Worm (Caenorhabditis elegans) whole organism, late embryonic: ENCODE measurements around the gene Y45G5AM.9.
"Not testable (repeated sequence)": the region's sequence is repeated elsewhere in the genome, so short reads cannot be mapped to it uniquely, and the experiment has no call there.

ENCODE experiments used
- K09A11.1 ChIP-seq: sonication (generic microtip); optimal IDR thresholded peaks from 2 replicates; lab custom pipeline; 2017; ENCODE audit warnings: antibody characterized with exemption, mild to moderate bottlenecking, missing genetic modification characterization, missing compliant biosample characterization; ENCODE audit not compliant: insufficient read depth
- Y22D7AL.16 ChIP-seq: sonication (generic microtip); optimal IDR thresholded peaks from 2 replicates; lab custom pipeline; 2016; ENCODE audit warnings: missing genetic modification characterization, missing compliant biosample characterization
- ahr-1 ChIP-seq: sonication (generic microtip); optimal IDR thresholded peaks from 2 replicates; lab custom pipeline; 2016; ENCODE audit warnings: missing genetic modification characterization, missing compliant biosample characterization
- ama-1 ChIP-seq: fragments of 150-350 bp; optimal IDR thresholded peaks from 2 replicates; lab custom pipeline; 2014
- ceh-18 ChIP-seq: sonication (generic microtip); optimal IDR thresholded peaks from 2 replicates; lab custom pipeline; 2016; ENCODE audit warnings: missing genetic modification characterization, missing compliant biosample characterization
- ceh-19 ChIP-seq: fragments of 200-800 bp; sonication (Bioruptor generic); optimal IDR thresholded peaks from 2 replicates; lab custom pipeline; 2018; ENCODE audit warnings: mild to moderate bottlenecking, missing genetic modification characterization, missing compliant biosample characterization
- ceh-34 ChIP-seq: sonication (generic microtip); optimal IDR thresholded peaks from 2 replicates; lab custom pipeline; 2016; ENCODE audit warnings: mild to moderate bottlenecking, missing genetic modification characterization, missing compliant biosample characterization
- ceh-45 ChIP-seq: fragments of 200-800 bp; sonication (Bioruptor generic); IDR thresholded peaks from 2 replicates; pipeline ENCODE4 v1.3.6; 2022; ENCODE audit warnings: missing genetic modification reagents, missing genetic modification characterization, missing compliant biosample characterization
- che-1 ChIP-seq: sonication (generic microtip); optimal IDR thresholded peaks from 2 replicates; lab custom pipeline; 2016; ENCODE audit warnings: mild to moderate bottlenecking, missing genetic modification characterization, missing compliant biosample characterization
- elt-2 ChIP-seq: sonication (generic microtip); optimal IDR thresholded peaks from 2 replicates; lab custom pipeline; 2016; ENCODE audit warnings: missing genetic modification reagents, missing genetic modification characterization, missing compliant biosample characterization
- fax-1 ChIP-seq: sonication (generic microtip); optimal IDR thresholded peaks from 2 replicates; lab custom pipeline; 2016; ENCODE audit warnings: missing genotype, missing genetic modification characterization, missing compliant biosample characterization
- hlh-13 ChIP-seq: fragments of 200-800 bp; sonication (Bioruptor generic); optimal IDR thresholded peaks from 2 replicates; lab custom pipeline; 2018; ENCODE audit warnings: mild to moderate bottlenecking, missing genetic modification characterization, missing compliant biosample characterization
- lin-11 ChIP-seq: fragments of 200-800 bp; sonication (Bioruptor generic); optimal IDR thresholded peaks from 2 replicates; lab custom pipeline; 2018; ENCODE audit warnings: mild to moderate bottlenecking, missing genetic modification characterization, missing compliant biosample characterization
- madf-2 ChIP-seq: sonication (generic microtip); optimal IDR thresholded peaks from 2 replicates; lab custom pipeline; 2017; ENCODE audit warnings: missing genetic modification characterization, missing compliant biosample characterization
- nhr-232 ChIP-seq: sonication (generic microtip); optimal IDR thresholded peaks from 2 replicates; lab custom pipeline; 2016; ENCODE audit warnings: missing genetic modification characterization, missing compliant biosample characterization
- odd-2 ChIP-seq: sonication (generic microtip); optimal IDR thresholded peaks from 2 replicates; lab custom pipeline; 2017; ENCODE audit warnings: antibody characterized with exemption, mild to moderate bottlenecking, missing genetic modification characterization, missing compliant biosample characterization
- pag-3 ChIP-seq: sonication (generic microtip); optimal IDR thresholded peaks from 2 replicates; lab custom pipeline; 2016; ENCODE audit warnings: missing compliant biosample characterization, missing genetic modification characterization, borderline replicate concordance
- pat-9 ChIP-seq: fragments of 200-800 bp; sonication (Bioruptor generic); optimal IDR thresholded peaks from 2 replicates; lab custom pipeline; 2018; ENCODE audit warnings: mild to moderate bottlenecking, missing genetic modification characterization, moderate library complexity, missing compliant biosample characterization
- pax-1 ChIP-seq: fragments of 150-350 bp; optimal IDR thresholded peaks from 2 replicates; lab custom pipeline; 2014; ENCODE audit warnings: missing biosample characterization, missing genetic modification characterization
- pha-2 ChIP-seq: sonication (generic microtip); optimal IDR thresholded peaks from 2 replicates; lab custom pipeline; 2017; ENCODE audit warnings: mild to moderate bottlenecking, missing genetic modification characterization, missing compliant biosample characterization
- pha-4 ChIP-seq: fragments of 150-350 bp; optimal IDR thresholded peaks from 2 replicates; lab custom pipeline; 2018; ENCODE audit warnings: missing biosample characterization, missing genetic modification reagents, missing genetic modification characterization
- pqm-1 ChIP-seq: sonication (generic microtip); optimal IDR thresholded peaks from 2 replicates; lab custom pipeline; 2016; ENCODE audit warnings: missing genetic modification characterization, missing compliant biosample characterization
- sox-2 ChIP-seq: fragments of 200-800 bp; sonication (Bioruptor generic); IDR thresholded peaks from 2 replicates; pipeline ENCODE4 v1.3.6; 2022; ENCODE audit warnings: missing genetic modification reagents, missing genetic modification characterization, missing compliant biosample characterization
- syd-9 ChIP-seq: sonication (generic microtip); optimal IDR thresholded peaks from 2 replicates; lab custom pipeline; 2016; ENCODE audit warnings: mild to moderate bottlenecking, missing genetic modification characterization, moderate library complexity, missing compliant biosample characterization
- tbx-2 ChIP-seq: sonication (generic microtip); optimal IDR thresholded peaks from 2 replicates; lab custom pipeline; 2016; ENCODE audit warnings: missing genetic modification characterization, missing compliant biosample characterization
- tbx-7 ChIP-seq: sonication (generic microtip); optimal IDR thresholded peaks from 2 replicates; lab custom pipeline; 2016; ENCODE audit warnings: missing genotype, missing genetic modification characterization, missing compliant biosample characterization
- unc-3 ChIP-seq, 2 experiments: fragments of 200-800 bp in 1 of 2; sonication (Bioruptor generic) in 1 of 2; sonication (generic microtip) in 1 of 2; conservative IDR thresholded peaks in 1 of 2; optimal IDR thresholded peaks in 1 of 2; 2 replicates each; pipeline versions ENCODE4 v1.3.6 to Lab custom; 2016 to 2022; ENCODE audit warnings: missing compliant biosample characterization in 2 of 2, missing genetic modification characterization in 2 of 2, missing genetic modification reagents in 1 of 2
- unc-42 ChIP-seq: sonication (generic microtip); optimal IDR thresholded peaks from 2 replicates; lab custom pipeline; 2016; ENCODE audit warnings: missing genotype, missing genetic modification characterization, missing compliant biosample characterization
- ztf-16 ChIP-seq: sonication (generic microtip); optimal IDR thresholded peaks from 2 replicates; lab custom pipeline; 2017; ENCODE audit warnings: missing genetic modification characterization, missing compliant biosample characterization

The Y45G5AM.9 gene

ce11 chrV:4218268-4218667, 23.8 kb upstream of the Y45G5AM.9 start:
- TF ChIP-seq unc-3 (GFP tag; conservative IDR thresholded peaks at IDR 0.05; lab: Robert Waterston, UW) (no peak), unc-3 (tag; optimal IDR thresholded peaks at IDR 0.05; lab: Kevin White, UChicago) (peak; percentile 5), ztf-16 (tag; lab: Kevin White, UChicago) (no peak), tbx-2 (tag; lab: Kevin White, UChicago) (no peak), Y22D7AL.16 (tag; lab: Kevin White, UChicago) (no peak)
- TF ChIP-seq, all 69 proteins: peak for 1

DNA sequence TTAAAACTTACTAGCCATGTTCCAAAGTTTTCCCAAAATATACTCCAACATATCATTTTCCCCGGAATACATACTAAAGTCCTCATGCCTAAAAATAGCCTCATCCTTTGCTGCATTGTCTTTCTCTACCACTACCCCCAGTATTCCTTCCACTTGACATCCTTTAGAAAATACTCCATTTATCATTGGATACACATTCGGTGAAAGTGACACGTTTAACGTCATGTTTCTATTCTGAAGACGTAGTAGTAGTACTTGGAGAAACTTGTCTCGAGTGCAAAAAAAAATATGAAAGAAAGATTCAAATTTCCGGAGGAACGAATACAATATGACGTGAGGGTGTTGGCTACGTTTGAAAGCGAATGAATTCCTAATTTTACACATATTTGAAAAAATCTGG, 22.5 kb upstream of the Y45G5AM.9 start:
- no peak for TF ChIP-seq madf-2 (tag; lab: Kevin White, UChicago)
- no peak for TF ChIP-seq ceh-34 (tag; lab: Kevin White, UChicago)

DNA sequence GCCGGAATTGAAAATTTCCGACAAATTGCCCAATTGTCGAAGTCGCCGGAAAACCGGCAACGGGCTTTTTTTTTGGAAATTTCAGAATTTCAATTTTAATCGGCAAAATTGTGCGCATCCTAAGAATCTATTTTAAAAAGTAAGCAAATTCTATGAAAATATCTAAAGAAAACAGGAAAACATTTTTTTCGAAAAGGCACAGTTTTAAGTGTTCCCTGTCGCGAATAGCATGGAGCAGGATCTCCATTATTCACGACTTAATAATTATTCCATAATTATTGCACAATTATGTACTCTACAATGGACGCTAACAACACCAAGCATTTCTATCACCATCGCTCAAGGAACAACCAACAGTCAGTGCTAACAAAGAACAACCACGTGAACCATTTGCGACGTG, 21.4 kb upstream of the Y45G5AM.9 start, which contains the start of gene H43I07.4:
H43I07.4 (plus strand) TSS at position 301 of the 400 bp plus-strand sequence.
- TF ChIP-seq Y22D7AL.16, pqm-1, pat-9 (tag; lab: Kevin White, UChicago): not testable (repeated sequence)
- TF ChIP-seq, all 69 proteins: peak for 0; not testable (repeated sequence) for 69

DNA sequence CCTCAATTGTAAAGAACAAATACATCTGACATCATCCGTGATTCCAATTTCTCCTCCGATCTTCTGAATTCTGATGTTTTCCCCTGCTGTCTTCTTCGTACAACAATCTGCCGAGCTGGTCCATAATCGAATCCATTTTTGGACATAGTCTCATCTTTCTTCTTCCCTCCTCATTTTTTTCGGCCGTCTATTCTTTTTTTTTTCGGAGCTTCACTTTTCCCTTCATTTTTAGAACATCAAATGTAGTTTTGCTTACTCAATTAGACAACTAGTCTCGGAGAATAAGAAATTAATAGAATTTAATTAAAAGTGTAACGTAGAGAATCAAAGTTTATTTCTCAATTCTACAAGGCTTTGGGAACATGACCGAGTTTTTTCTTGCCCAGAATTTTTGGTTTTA, 17.1 kb upstream of the Y45G5AM.9 start:
- TF ChIP-seq unc-42 (peak; percentile 54), syd-9 (no peak)

DNA sequence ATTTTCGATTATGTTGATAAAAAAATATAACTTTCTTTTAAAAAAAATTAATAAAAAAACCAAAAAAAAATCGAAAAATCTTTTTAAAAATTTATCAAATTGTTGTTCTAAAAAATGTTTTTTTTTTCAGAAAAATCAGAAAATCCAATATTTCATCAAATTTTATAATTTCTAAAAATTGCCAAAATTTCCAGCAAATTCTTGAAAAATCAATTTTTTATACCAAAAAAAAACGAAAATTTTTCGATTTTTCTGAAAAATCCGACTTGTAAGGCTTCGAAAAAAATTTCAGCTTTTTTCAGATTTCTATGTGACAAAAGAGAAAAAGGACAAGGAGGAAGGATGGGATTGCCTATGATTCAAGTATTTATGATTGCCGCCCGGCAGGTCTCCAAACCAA, 10.0 kb upstream of the Y45G5AM.9 start, which contains the start of gene H43I07.1:
H43I07.1 (plus strand) TSS at position 301 of the 400 bp plus-strand sequence.
- TF ChIP-seq lin-11 (tag; lab: Kevin White, UChicago) (no peak), pag-3 (tag; lab: Kevin White, UChicago) (no peak), ceh-18 (tag; lab: Kevin White, UChicago) (no peak), tbx-7 (no peak), ceh-45 (GFP tag; lab: Robert Waterston, UW) (no peak)

DNA sequence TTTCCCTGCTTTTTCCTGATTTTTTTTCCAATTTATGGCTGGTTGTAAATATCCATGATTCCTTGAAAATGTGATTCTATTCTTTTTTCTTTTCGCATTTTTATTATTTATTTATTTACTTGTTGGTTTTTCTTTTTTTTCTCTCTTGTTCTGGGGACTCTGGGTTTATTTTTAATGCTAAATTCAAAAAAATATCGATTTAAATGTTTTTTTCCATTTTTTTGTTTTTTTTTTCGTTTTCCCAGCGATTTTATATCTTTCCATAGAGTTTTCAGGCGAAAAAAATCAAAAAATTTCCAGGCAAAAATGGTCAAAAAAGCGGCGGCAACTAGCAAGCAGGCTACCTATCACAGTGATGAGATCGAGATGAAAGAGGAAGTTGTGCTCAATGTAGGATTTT, 4.7 kb upstream of the Y45G5AM.9 start, which contains the start of gene rpac-40:
rpac-40 (plus strand) TSS at position 301 of the 400 bp plus-strand sequence.
- no peak for TF ChIP-seq pha-4 (tag; lab: Kevin White, UChicago)
- TF ChIP-seq pat-9 (tag; lab: Kevin White, UChicago): no peak
- TF ChIP-seq elt-2 (tag; lab: Kevin White, UChicago): no peak
- no peak for TF ChIP-seq ceh-34 (tag; lab: Kevin White, UChicago)
- TF ChIP-seq sox-2: no peak
- TF ChIP-seq lin-11 (tag; lab: Kevin White, UChicago): no peak
- TF ChIP-seq ahr-1 (tag; lab: Kevin White, UChicago): no peak

ce11 chrV:4195283-4195682, 846 bp upstream of the Y45G5AM.9 start, which contains the start of gene algn-5:
Gene algn-5 (plus strand): TSS chrV:4195577.
- TF ChIP-seq pha-2 (no peak), fax-1 (no peak), ama-1 (lab: Kevin White, UChicago) (no peak), ztf-16 (tag; lab: Kevin White, UChicago) (no peak), K09A11.1 (tag; lab: Kevin White, UChicago) (no peak), pax-1 (tag; lab: Kevin White, UChicago) (no peak), che-1 (tag; lab: Kevin White, UChicago) (no peak), pqm-1 (tag; lab: Kevin White, UChicago) (no peak), pha-4 (tag; lab: Kevin White, UChicago) (no peak), hlh-13 (GFP tag; lab: Kevin White, UChicago) (no peak), nhr-232 (tag; lab: Kevin White, UChicago) (no peak), pag-3 (tag; lab: Kevin White, UChicago) (no peak), ceh-19 (no peak), odd-2 (tag; lab: Kevin White, UChicago) (no peak)
